Worm (Caenorhabditis elegans) whole organism, L3 larva: Measurements from ENCODE around the gene T26H8.4.

Experiments
- ceh-16 ChIP-seq: sonication (generic microtip); optimal IDR thresholded peaks from 2 replicates; lab custom pipeline; 2017; ENCODE audit warnings: missing biosample characterization, missing genetic modification characterization
- ceh-82 ChIP-seq: fragments of 150-350 bp; optimal IDR thresholded peaks from 2 replicates; lab custom pipeline; 2014; ENCODE audit warnings: missing biosample characterization, missing genetic modification characterization
- mdl-1 ChIP-seq: fragments of 150-350 bp; optimal IDR thresholded peaks from 2 replicates; lab custom pipeline; 2014; ENCODE audit warnings: missing biosample characterization, missing genetic modification characterization
- nhr-25 ChIP-seq: sonication (generic microtip); optimal IDR thresholded peaks from 2 replicates; lab custom pipeline; 2017; ENCODE audit warnings: missing biosample characterization, missing genetic modification characterization
- tbx-2 ChIP-seq: sonication (generic microtip); optimal IDR thresholded peaks from 2 replicates; lab custom pipeline; 2016; ENCODE audit warnings: mild to moderate bottlenecking, missing genetic modification characterization, missing compliant biosample characterization
- unc-39 ChIP-seq: sonication (generic microtip); optimal IDR thresholded peaks from 4 replicates; lab custom pipeline; 2017; ENCODE audit warnings: missing biosample characterization, missing genetic modification characterization
- unc-62 ChIP-seq: fragments of 150-350 bp; sonication (generic microtip); optimal IDR thresholded peaks from 4 replicates; lab custom pipeline; 2014; ENCODE audit warnings: missing biosample characterization, missing genetic modification reagents, missing genetic modification characterization

DNA sequence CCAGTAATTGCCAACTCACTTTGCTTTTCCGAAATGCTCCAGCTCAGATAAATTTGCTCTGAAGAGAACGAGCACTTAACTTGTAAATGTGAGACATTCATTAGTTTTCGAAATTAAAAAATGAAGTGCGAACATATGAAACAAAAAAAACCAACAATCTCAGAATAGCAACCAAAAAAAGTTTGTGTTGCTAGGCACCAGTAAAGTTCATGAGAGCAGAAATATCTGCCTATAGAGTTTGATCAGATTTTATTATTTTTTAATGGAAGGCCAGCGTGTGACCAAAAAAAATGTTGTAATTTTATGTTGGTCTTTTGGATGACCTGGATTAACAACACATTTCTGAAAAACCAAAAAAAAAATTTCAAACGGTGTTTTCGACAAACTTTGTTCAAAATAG is 42.5 kb downstream of the T26H8.4 start, which contains the start of gene M01B2.12:
- TF ChIP-seq ceh-16 (tag; lab: Kevin White, UChicago) (no peak), tbx-2 (tag; lab: Kevin White, UChicago) (no peak), ceh-82 (tag; lab: Kevin White, UChicago) (no peak), mdl-1 (tag; lab: Kevin White, UChicago) (no peak), nhr-25 (tag; lab: Kevin White, UChicago) (no peak), unc-39 (tag; lab: Kevin White, UChicago) (no peak), unc-62 (no peak)
